Worm (Caenorhabditis elegans) whole organism, young adult: ENCODE data around the gene cht-2.

Experiments
- B0035.1 ChIP-seq: sonication (generic microtip); optimal IDR thresholded peaks from 2 replicates; lab custom pipeline; 2016; ENCODE audit warnings: missing genetic modification characterization, mild to moderate bottlenecking, missing compliant biosample characterization, missing genotype, missing genetic modification reagents
- B0261.1 ChIP-seq: sonication (generic microtip); optimal IDR thresholded peaks from 2 replicates; lab custom pipeline; 2016; ENCODE audit warnings: mild to moderate bottlenecking, missing genetic modification characterization, moderate library complexity, missing compliant biosample characterization
- B0336.3 ChIP-seq: fragments of 200-800 bp; sonication (Bioruptor generic); IDR thresholded peaks from 2 replicates; pipeline ENCODE4 v1.3.6; 2022; ENCODE audit warnings: missing genetic modification characterization, missing compliant biosample characterization
- C17E4.6 ChIP-seq: fragments of 200-800 bp; sonication (Bioruptor generic); IDR thresholded peaks from 2 replicates; pipeline ENCODE4 v1.3.6; 2022; ENCODE audit warnings: missing genetic modification reagents, missing genetic modification characterization, missing compliant biosample characterization
- F22D6.2 ChIP-seq: sonication (generic microtip); optimal IDR thresholded peaks from 2 replicates; lab custom pipeline; 2016; ENCODE audit warnings: mild to moderate bottlenecking, missing genetic modification characterization, missing compliant biosample characterization
- F33H1.4 ChIP-seq: fragments of 200-800 bp; sonication (Bioruptor generic); IDR thresholded peaks from 2 replicates; pipeline ENCODE4 v1.3.6; 2022; ENCODE audit warnings: missing genetic modification reagents, missing genetic modification characterization, missing compliant biosample characterization
- F37B4.10 ChIP-seq: fragments of 200-800 bp; sonication (Bioruptor generic); IDR thresholded peaks from 2 replicates; pipeline ENCODE4 v1.3.6; 2022; ENCODE audit warnings: missing genetic modification characterization, missing compliant biosample characterization
- F52B5.7 ChIP-seq: sonication (generic microtip); optimal IDR thresholded peaks from 2 replicates; lab custom pipeline; 2016; ENCODE audit warnings: mild to moderate bottlenecking, missing genetic modification characterization, missing compliant biosample characterization
- F55B11.4 ChIP-seq: sonication (generic microtip); optimal IDR thresholded peaks from 2 replicates; lab custom pipeline; 2016; ENCODE audit warnings: missing compliant biosample characterization, missing genetic modification characterization, borderline replicate concordance; ENCODE audit not compliant: insufficient read depth
- K12H6.12 ChIP-seq: fragments of 200-800 bp; sonication (Bioruptor generic); optimal IDR thresholded peaks from 2 replicates; lab custom pipeline; 2018; ENCODE audit warnings: mild to moderate bottlenecking, missing genetic modification characterization, missing compliant biosample characterization
- Y53F4B.3 ChIP-seq: fragments of 200-800 bp; sonication (Bioruptor generic); IDR thresholded peaks from 2 replicates; pipeline ENCODE4 v1.3.6; 2022; ENCODE audit warnings: missing genetic modification reagents, missing genetic modification characterization, missing compliant biosample characterization
- akir-1 ChIP-seq: fragments of 200-800 bp; sonication (Bioruptor generic); optimal IDR thresholded peaks from 2 replicates; lab custom pipeline; 2018; ENCODE audit warnings: mild to moderate bottlenecking, missing genetic modification characterization, moderate library complexity, missing compliant biosample characterization
- attf-6 ChIP-seq: fragments of 200-800 bp; sonication (Bioruptor generic); IDR thresholded peaks from 2 replicates; pipeline ENCODE4 v1.3.6; 2022; ENCODE audit warnings: missing genetic modification reagents, missing genetic modification characterization, missing compliant biosample characterization
- bed-2 ChIP-seq: fragments of 200-800 bp; sonication (Bioruptor generic); IDR thresholded peaks from 2 replicates; pipeline ENCODE4 v1.3.6; 2022; ENCODE audit warnings: missing genetic modification reagents, missing genetic modification characterization, missing compliant biosample characterization
- cebp-1 ChIP-seq, 2 experiments: fragments of 200-800 bp in 1 of 2; sonication (Bioruptor generic) in 1 of 2; sonication (generic microtip) in 1 of 2; IDR thresholded peaks in 1 of 2; optimal IDR thresholded peaks in 1 of 2; 2 replicates each; pipeline versions ENCODE4 v1.3.6 to Lab custom; 2017 to 2022; ENCODE audit warnings: missing compliant biosample characterization in 2 of 2, missing genetic modification characterization in 2 of 2, mild to moderate bottlenecking in 1 of 2, missing genetic modification reagents in 1 of 2, moderate library complexity in 1 of 2
- ceh-27 ChIP-seq: fragments of 200-800 bp; sonication (Bioruptor generic); optimal IDR thresholded peaks from 2 replicates; lab custom pipeline; 2018; ENCODE audit warnings: mild to moderate bottlenecking, missing genetic modification characterization, moderate library complexity, missing compliant biosample characterization
- die-1 ChIP-seq: sonication (generic microtip); optimal IDR thresholded peaks from 2 replicates; lab custom pipeline; 2016; ENCODE audit warnings: missing genotype, mild to moderate bottlenecking, missing genetic modification characterization, missing compliant biosample characterization
- dox-1 ChIP-seq: fragments of 200-800 bp; sonication (Bioruptor generic); IDR thresholded peaks from 2 replicates; pipeline ENCODE4 v1.3.6; 2022; ENCODE audit warnings: missing genetic modification reagents, missing genetic modification characterization, missing compliant biosample characterization
- dpl-1 ChIP-seq: fragments of 150-350 bp; optimal IDR thresholded peaks from 2 replicates; lab custom pipeline; 2014; ENCODE audit warnings: missing biosample characterization, missing genetic modification reagents, missing genetic modification characterization
- efl-1 ChIP-seq: fragments of 150-350 bp; optimal IDR thresholded peaks from 2 replicates; lab custom pipeline; 2014; ENCODE audit warnings: missing biosample characterization, missing genetic modification reagents, missing genetic modification characterization
- egl-44 ChIP-seq: fragments of 200-800 bp; sonication (Bioruptor generic); IDR thresholded peaks from 2 replicates; pipeline ENCODE4 v1.3.6; 2022; ENCODE audit warnings: missing genetic modification reagents, missing genetic modification characterization, missing compliant biosample characterization
- fkh-3 ChIP-seq: sonication (generic microtip); optimal IDR thresholded peaks from 2 replicates; lab custom pipeline; 2016; ENCODE audit warnings: mild to moderate bottlenecking, missing genetic modification characterization, missing compliant biosample characterization
- lag-1 ChIP-seq: fragments of 200-800 bp; sonication (Bioruptor generic); IDR thresholded peaks from 2 replicates; pipeline ENCODE4 v1.3.6; 2022; ENCODE audit warnings: missing genetic modification reagents, missing genetic modification characterization, missing compliant biosample characterization
- let-526 ChIP-seq: fragments of 200-800 bp; sonication (Bioruptor generic); IDR thresholded peaks from 2 replicates; pipeline ENCODE4 v1.3.6; 2022; ENCODE audit warnings: missing genetic modification reagents, missing genetic modification characterization, missing compliant biosample characterization
- lin-35 ChIP-seq, 3 experiments: fragments of 150-350 bp in 2 of 3; sonication (generic microtip) in 1 of 3; optimal IDR thresholded peaks; 2 replicates each; lab custom pipeline; 2014 to 2018; ENCODE audit warnings: missing biosample characterization in 3 of 3, missing genetic modification characterization in 3 of 3, missing genetic modification reagents in 3 of 3
- lir-1 ChIP-seq: fragments of 200-800 bp; sonication (Bioruptor generic); conservative IDR thresholded peaks from 2 replicates; pipeline ENCODE4 v1.3.6; 2022; ENCODE audit warnings: missing genetic modification reagents, missing genetic modification characterization, missing compliant biosample characterization
- lsl-1 ChIP-seq: fragments of 200-800 bp; sonication (Bioruptor generic); optimal IDR thresholded peaks from 2 replicates; lab custom pipeline; 2018; ENCODE audit warnings: mild to moderate bottlenecking, missing genetic modification characterization, moderate library complexity, missing compliant biosample characterization
- lsy-27 ChIP-seq: sonication (generic microtip); optimal IDR thresholded peaks from 2 replicates; lab custom pipeline; 2017; ENCODE audit warnings: missing genetic modification characterization, mild to moderate bottlenecking, missing compliant biosample characterization, antibody characterized with exemption, missing genotype, borderline replicate concordance; ENCODE audit not compliant: insufficient read depth
- madf-3 ChIP-seq: fragments of 200-800 bp; sonication (Bioruptor generic); IDR thresholded peaks from 2 replicates; pipeline ENCODE4 v1.3.6; 2022; ENCODE audit warnings: missing genetic modification reagents, missing genetic modification characterization, missing compliant biosample characterization
- mel-28 ChIP-seq: sonication (generic microtip); optimal IDR thresholded peaks from 2 replicates; lab custom pipeline; 2016; ENCODE audit warnings: borderline replicate concordance, mild to moderate bottlenecking, missing genetic modification characterization, missing compliant biosample characterization
- mes-4 ChIP-seq: sonication (generic microtip); optimal IDR thresholded peaks from 2 replicates; lab custom pipeline; 2016; ENCODE audit warnings: missing genotype, missing genetic modification characterization, missing compliant biosample characterization
- nfya-1 ChIP-seq: sonication (generic microtip); optimal IDR thresholded peaks from 2 replicates; lab custom pipeline; 2017; ENCODE audit warnings: antibody characterized with exemption, missing compliant biosample characterization, missing genetic modification characterization, borderline replicate concordance; ENCODE audit not compliant: insufficient read depth
- nfya-2 ChIP-seq: fragments of 200-800 bp; sonication (Bioruptor generic); IDR thresholded peaks from 2 replicates; pipeline ENCODE4 v1.3.6; 2022; ENCODE audit warnings: missing genetic modification reagents, missing genetic modification characterization, missing compliant biosample characterization
- nfyb-1 ChIP-seq: fragments of 200-800 bp; sonication (Bioruptor generic); IDR thresholded peaks from 2 replicates; pipeline ENCODE4 v1.3.6; 2022; ENCODE audit warnings: missing genetic modification reagents, missing genetic modification characterization, missing compliant biosample characterization
- nhr-179 ChIP-seq: sonication (generic microtip); optimal IDR thresholded peaks from 2 replicates; lab custom pipeline; 2016; ENCODE audit warnings: mild to moderate bottlenecking, missing genetic modification characterization, missing compliant biosample characterization
- nhr-27 ChIP-seq: fragments of 200-800 bp; sonication (Bioruptor generic); optimal IDR thresholded peaks from 2 replicates; lab custom pipeline; 2018; ENCODE audit warnings: mild to moderate bottlenecking, missing genetic modification characterization, moderate library complexity, missing compliant biosample characterization
- nhr-80 ChIP-seq: sonication (generic microtip); optimal IDR thresholded peaks from 2 replicates; lab custom pipeline; 2016; ENCODE audit warnings: missing genetic modification characterization, missing compliant biosample characterization
- rec-8 ChIP-seq, 2 experiments: sonication (generic microtip); optimal IDR thresholded peaks; 2 replicates each; lab custom pipeline; 2016; ENCODE audit warnings: mild to moderate bottlenecking in 2 of 2, missing genetic modification characterization in 2 of 2, missing genetic modification reagents in 2 of 2, missing genotype in 2 of 2, missing biosample characterization in 1 of 2, missing compliant biosample characterization in 1 of 2, moderate library complexity in 1 of 2
- sea-2 ChIP-seq: fragments of 200-800 bp; sonication (Bioruptor generic); IDR thresholded peaks from 2 replicates; pipeline ENCODE4 v1.3.6; 2022; ENCODE audit warnings: missing genetic modification characterization, missing compliant biosample characterization
- snpc-3.4 ChIP-seq: sonication (generic microtip); optimal IDR thresholded peaks from 2 replicates; lab custom pipeline; 2017; ENCODE audit warnings: missing genetic modification characterization, mild to moderate bottlenecking, missing compliant biosample characterization, antibody characterized with exemption, moderate library complexity, missing genotype, missing genetic modification reagents
- tbp1 ChIP-seq: fragments of 200-800 bp; sonication (Bioruptor generic); optimal IDR thresholded peaks from 2 replicates; lab custom pipeline; 2018; ENCODE audit warnings: mild to moderate bottlenecking, missing genetic modification characterization, missing compliant biosample characterization
- zfh-2 ChIP-seq: fragments of 200-800 bp; sonication (Bioruptor generic); conservative IDR thresholded peaks from 2 replicates; pipeline ENCODE4 v1.3.6; 2022; ENCODE audit warnings: missing genetic modification reagents, missing genetic modification characterization, missing compliant biosample characterization
- ztf-18 ChIP-seq: sonication (generic microtip); optimal IDR thresholded peaks from 2 replicates; lab custom pipeline; 2016; ENCODE audit warnings: missing genotype, mild to moderate bottlenecking, missing genetic modification characterization, missing compliant biosample characterization
- ztf-22 ChIP-seq: fragments of 200-800 bp; sonication (Bioruptor generic); optimal IDR thresholded peaks from 2 replicates; lab custom pipeline; 2018; ENCODE audit warnings: mild to moderate bottlenecking, missing genetic modification characterization, moderate library complexity, missing compliant biosample characterization
- ztf-28 ChIP-seq: fragments of 200-800 bp; sonication (Bioruptor generic); IDR thresholded peaks from 2 replicates; pipeline ENCODE4 v1.3.6; 2022; ENCODE audit warnings: missing genetic modification reagents, missing genetic modification characterization, missing compliant biosample characterization

The cht-2 gene

DNA sequence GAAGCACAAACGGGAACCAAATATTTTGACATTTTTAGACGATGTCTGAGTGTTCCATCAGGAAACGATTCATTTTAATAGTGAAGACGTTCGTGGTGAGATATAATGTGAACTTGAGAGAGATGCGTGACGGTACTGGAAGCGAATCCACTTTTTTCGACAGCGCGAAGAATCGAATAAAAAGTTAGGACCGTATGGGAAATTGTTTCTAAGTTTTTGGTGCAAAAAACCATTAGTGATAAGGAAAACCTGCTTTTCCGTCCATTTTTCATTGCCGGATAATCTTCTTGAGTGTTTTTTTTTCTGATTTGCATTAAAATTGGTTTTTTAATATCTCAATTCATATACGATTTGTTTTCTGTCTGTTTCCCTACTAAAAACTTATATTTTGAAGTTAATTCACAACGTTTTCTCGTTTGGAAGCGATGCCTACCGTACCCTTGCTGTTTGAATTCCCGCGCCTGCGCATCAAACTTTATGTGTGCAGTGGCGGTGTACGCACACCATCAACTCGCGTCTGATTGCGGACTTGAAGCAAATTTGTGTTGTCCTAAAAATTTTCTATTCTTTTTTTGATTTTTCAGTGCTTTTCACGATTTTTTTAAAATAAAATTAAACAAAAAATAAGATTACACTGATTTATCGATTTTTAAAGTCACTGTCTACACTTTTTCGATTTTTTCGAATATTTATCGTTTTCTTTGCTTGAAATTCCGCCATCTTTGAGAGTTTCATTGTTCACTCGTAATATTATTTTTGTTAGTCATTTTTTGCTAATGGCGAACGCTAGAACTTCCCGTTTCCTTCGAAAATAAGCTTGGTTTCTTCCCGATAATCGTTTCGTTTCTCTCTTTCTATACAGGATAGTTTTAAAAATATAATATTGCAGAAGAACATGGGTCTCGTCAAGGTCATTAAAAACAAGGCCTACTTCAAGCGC is 48.6 kb downstream of the cht-2 start, which contains the start of the genes col-38 and rpl-5 (continued):
- TF ChIP-seq nhr-80 (tag; lab: Kevin White, UChicago) (peak; percentile 52), zfh-2 (GFP tag; lab: Robert Waterston, UW) (no peak), dox-1 (peak; percentile 83), C17E4.6 (GFP tag; lab: Robert Waterston, UW) (no peak), mes-4 (no peak), fkh-3 (no peak), B0035.1 (tag; lab: Kevin White, UChicago) (no peak), F52B5.7 (no peak), K12H6.12 (tag; lab: Kevin White, UChicago) (peak; percentile 64), madf-3 (GFP tag; lab: Robert Waterston, UW) (peak; percentile 39; the same call in 1 of the 2 replicates), egl-44 (GFP tag; lab: Robert Waterston, UW) (no peak), nhr-179 (tag; lab: Kevin White, UChicago) (no peak), lir-1 (no peak), nfya-2 (no peak), lsy-27 (tag; lab: Kevin White, UChicago) (no peak), ztf-18 (peak; percentile 43), ceh-27 (GFP tag; lab: Kevin White, UChicago) (peak; percentile 83), ztf-22 (no peak), ztf-28 (0 out of 2 replicates have a peak, but pooled peaks have one; percentile 36), lag-1 (no peak), nhr-27 (tag; lab: Kevin White, UChicago) (no peak), lin-35 (GFP tag; optimal IDR thresholded peaks at IDR 0.05; lab: Kevin White, UChicago) (peak; percentile 67 to 91 (median 74)), Y53F4B.3 (no peak), dpl-1 (peak; percentile 87), snpc-3.4 (tag; lab: Kevin White, UChicago) (peak; percentile 79), akir-1 (GFP tag; lab: Kevin White, UChicago) (no peak), tbp1 (GFP tag; lab: Kevin White, UChicago) (peak; percentile 63), bed-2 (GFP tag; lab: Robert Waterston, UW) (no peak), F22D6.2 (tag; lab: Kevin White, UChicago) (no peak), F33H1.4 (GFP tag; lab: Robert Waterston, UW) (peak; percentile 79), efl-1 (GFP tag; lab: Kevin White, UChicago) (peak; percentile 88), F55B11.4 (no peak), sea-2 (GFP tag; lab: Robert Waterston, UW) (no peak), rec-8 (tag; optimal IDR thresholded peaks at IDR 0.05; lab: Kevin White, UChicago) (no peak), cebp-1 (GFP tag; IDR thresholded peaks at IDR 0.05; lab: Robert Waterston, UW) (peak; percentile 25; the same call in 1 of the 2 replicates), cebp-1 (tag; optimal IDR thresholded peaks at IDR 0.05; lab: Kevin White, UChicago) (peak; percentile 72), attf-6 (GFP tag; lab: Robert Waterston, UW) (no peak), die-1 (tag; lab: Kevin White, UChicago) (no peak), mel-28 (tag; lab: Kevin White, UChicago) (no peak), lsl-1 (GFP tag; lab: Kevin White, UChicago) (peak; percentile 86), let-526 (GFP tag; lab: Robert Waterston, UW) (no peak), B0336.3 (GFP tag; lab: Robert Waterston, UW) (peak; percentile 65), nfya-1 (no peak), F37B4.10 (GFP tag; lab: Robert Waterston, UW) (no peak), B0261.1 (tag; lab: Kevin White, UChicago) (no peak), nfyb-1 (GFP tag; lab: Robert Waterston, UW) (0 out of 2 replicates have a peak, but pooled peaks have one; percentile 59)
